Fruit fly (Drosophila melanogaster): Measurements from ENCODE around the gene CG1907.

CG1907 gene

dm6 chr3R:29617709-29618212 lies 1.1 kb upstream of the CG1907 start:
- TF ChIP-seq CG7101 (tag; optimal IDR thresholded peaks at IDR 0.05) (no peak), cnc (optimal IDR thresholded peaks at IDR 0.05) (no peak)

DNA sequence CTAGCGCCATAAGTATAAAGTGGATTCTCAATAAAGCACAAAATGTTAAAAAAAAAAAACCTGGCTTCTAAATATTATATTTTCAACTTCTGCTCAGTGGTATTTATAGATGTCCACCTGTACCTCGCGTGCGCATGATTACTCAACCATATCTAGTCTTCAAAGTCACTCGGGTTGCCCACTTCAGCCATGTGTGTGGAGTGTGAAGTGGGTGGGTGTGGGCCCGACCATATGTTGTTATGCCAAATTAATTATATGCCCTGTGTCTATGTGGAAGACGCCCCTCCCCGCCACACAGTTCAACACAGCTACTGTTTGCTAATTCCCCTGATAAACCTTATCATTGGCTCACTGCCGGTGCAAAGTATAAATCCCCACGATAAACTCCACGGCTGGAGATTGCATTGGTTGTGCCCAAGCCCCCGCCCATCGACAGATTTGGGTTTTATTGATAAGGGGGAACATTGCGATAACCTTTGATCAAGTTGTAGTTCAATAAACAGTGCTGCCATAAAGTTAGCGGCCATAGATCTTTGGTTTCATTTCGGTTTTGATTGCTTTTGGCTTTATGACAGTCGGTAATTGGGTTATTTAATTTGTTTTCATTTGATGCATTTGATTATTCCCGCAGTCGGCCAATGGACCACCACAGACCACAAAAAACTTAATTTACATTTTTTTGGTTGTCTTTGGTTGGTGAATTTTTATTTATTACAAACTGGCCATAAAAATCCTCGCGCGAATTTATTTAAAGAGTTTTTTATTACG lies 2.0 kb downstream of the CG1907 start:
- TF ChIP-seq CG33017 (tag; optimal IDR thresholded peaks at IDR 0.05) (no peak), bab1 (GFP tag; optimal IDR thresholded peaks at IDR 0.05) (no peak), CG1620 (GFP tag; optimal IDR thresholded peaks at IDR 0.05) (no peak), CG14711 (tag; optimal IDR thresholded peaks at IDR 0.05) (no peak), Hr96 (GFP tag; optimal IDR thresholded peaks at IDR 0.05) (peak; percentile 34), kay (GFP tag; ENCODE audit: borderline replicate concordance) (peak; percentile 20), CG12768 (GFP tag; optimal IDR thresholded peaks at IDR 0.05) (no peak), ovo (GFP tag; optimal IDR thresholded peaks at IDR 0.05) (no peak), CG7045 (GFP tag; optimal IDR thresholded peaks at IDR 0.05) (no peak), toe (GFP tag; optimal IDR thresholded peaks at IDR 0.05) (no peak), Mnt (GFP tag; optimal IDR thresholded peaks at IDR 0.05) (no peak), Clk (GFP tag; optimal IDR thresholded peaks at IDR 0.05) (no peak), Crg-1 (GFP tag; optimal IDR thresholded peaks at IDR 0.05) (no peak), CG5204 (GFP tag; optimal IDR thresholded peaks at IDR 0.05) (no peak)

- TF ChIP-seq cnc (optimal IDR thresholded peaks at IDR 0.05) = no peak
- TF ChIP-seq CG11617 (GFP tag; optimal IDR thresholded peaks at IDR 0.05) = no peak
- no peak for TF ChIP-seq CG1620 (GFP tag; optimal IDR thresholded peaks at IDR 0.05)
- peak; percentile 7 for TF ChIP-seq toe (GFP tag; optimal IDR thresholded peaks at IDR 0.05)
Observed at dm6 chr3R:29625883-29626282, 7.0 kb downstream of the CG1907 start.

- TF ChIP-seq Mnt (GFP tag; optimal IDR thresholded peaks at IDR 0.05) (no peak), pad (GFP tag; optimal IDR thresholded peaks at IDR 0.05) (no peak), CG14711 (tag; optimal IDR thresholded peaks at IDR 0.05) (no peak), kay (GFP tag; ENCODE audit: borderline replicate concordance) (no peak), CG1620 (GFP tag; optimal IDR thresholded peaks at IDR 0.05) (no peak), toe (GFP tag; optimal IDR thresholded peaks at IDR 0.05) (no peak), CG7045 (GFP tag; optimal IDR thresholded peaks at IDR 0.05) (no peak), Clk (GFP tag; optimal IDR thresholded peaks at IDR 0.05) (no peak), CG33017 (tag; optimal IDR thresholded peaks at IDR 0.05) (no peak), CG5204 (GFP tag; optimal IDR thresholded peaks at IDR 0.05) (no peak), CG7101 (tag; optimal IDR thresholded peaks at IDR 0.05) (no peak), cnc (optimal IDR thresholded peaks at IDR 0.05) (no peak), Hr96 (GFP tag; optimal IDR thresholded peaks at IDR 0.05) (no peak), tj (GFP tag; optimal IDR thresholded peaks at IDR 0.05) (no peak), Crg-1 (GFP tag; optimal IDR thresholded peaks at IDR 0.05) (no peak), cic (GFP tag; optimal IDR thresholded peaks at IDR 0.05) (no peak), CG12768 (GFP tag; optimal IDR thresholded peaks at IDR 0.05) (no peak), bab1 (GFP tag; optimal IDR thresholded peaks at IDR 0.05) (no peak)
Observed at dm6 chr3R:29651488-29651887, 32.6 kb downstream of the CG1907 start.

DNA sequence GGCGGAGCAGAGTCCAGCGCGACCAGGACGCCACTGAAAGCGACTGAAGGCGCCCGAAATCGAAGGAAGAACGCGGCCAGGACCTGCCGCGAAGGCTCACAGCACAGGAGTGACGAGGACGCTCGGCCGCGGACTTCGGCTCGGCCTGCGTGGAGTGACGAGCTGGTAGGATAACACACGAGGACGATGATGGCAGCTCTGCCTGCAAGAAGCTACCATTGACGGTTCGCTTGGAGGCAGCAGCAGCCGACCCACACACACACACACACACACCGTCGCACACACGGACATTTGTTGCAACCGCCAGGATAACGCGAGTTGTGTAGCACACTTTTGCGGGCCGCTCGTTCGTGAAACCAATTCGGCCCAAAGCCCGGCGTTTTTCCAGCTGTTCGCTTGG lies 41.1 kb downstream of the CG1907 start, which contains the start of gene Dop1R2:
TSS of gene Dop1R2 (minus strand) at position 35 of the 400 bp plus-strand sequence.
- no peak for TF ChIP-seq ovo (GFP tag; optimal IDR thresholded peaks at IDR 0.05)
- no peak for TF ChIP-seq CG33017 (tag; optimal IDR thresholded peaks at IDR 0.05)
- TF ChIP-seq CG5204 (GFP tag; optimal IDR thresholded peaks at IDR 0.05) = no peak
- TF ChIP-seq Crg-1 (GFP tag; optimal IDR thresholded peaks at IDR 0.05) = no peak
- no peak for TF ChIP-seq pad (GFP tag; optimal IDR thresholded peaks at IDR 0.05)
- TF ChIP-seq Hr96 (GFP tag; optimal IDR thresholded peaks at IDR 0.05) = no peak
- TF ChIP-seq CG12768 (GFP tag; optimal IDR thresholded peaks at IDR 0.05) = no peak
- TF ChIP-seq bab1 (GFP tag; optimal IDR thresholded peaks at IDR 0.05) = no peak
- TF ChIP-seq cic (GFP tag; optimal IDR thresholded peaks at IDR 0.05) = no peak
- no peak for TF ChIP-seq cnc (optimal IDR thresholded peaks at IDR 0.05)
- no peak for TF ChIP-seq Clk (GFP tag; optimal IDR thresholded peaks at IDR 0.05)

DNA sequence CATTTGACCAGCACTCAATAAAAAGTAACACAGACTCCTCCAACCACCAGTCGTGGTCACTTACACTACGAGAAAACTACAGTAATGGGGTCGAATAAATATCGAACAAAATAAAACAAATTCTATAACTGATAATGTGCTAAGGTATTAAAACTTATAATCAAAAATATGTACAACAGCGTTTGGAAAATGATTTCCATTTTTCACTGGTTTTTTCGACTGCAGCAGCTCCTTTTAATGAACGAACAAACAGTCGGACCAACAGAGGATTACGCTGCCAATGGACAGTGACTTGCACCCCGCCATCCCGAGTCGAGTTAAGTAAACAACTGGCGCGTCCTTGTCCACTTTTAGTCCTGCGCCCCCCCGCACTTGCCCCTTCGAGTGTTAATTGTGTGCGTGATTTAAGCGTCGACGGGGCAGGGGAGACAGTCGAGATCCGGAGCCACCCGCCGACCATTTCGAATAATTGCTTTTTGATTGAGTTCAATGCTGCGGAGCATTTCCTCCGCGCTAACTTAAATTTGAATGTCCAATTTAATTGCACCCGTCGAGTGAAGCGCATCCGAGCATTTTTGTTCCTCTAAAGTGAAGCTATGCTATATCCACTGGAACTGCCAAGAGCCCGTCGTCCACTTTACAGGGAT lies 45.4 kb downstream of the CG1907 start, which contains the start of gene ppk21:
TSS of gene ppk21 (plus strand) at position 597 of the 647 bp plus-strand sequence.
- TF ChIP-seq pad (GFP tag; optimal IDR thresholded peaks at IDR 0.05) (no peak), bab1 (GFP tag; optimal IDR thresholded peaks at IDR 0.05) (no peak), Clk (GFP tag; optimal IDR thresholded peaks at IDR 0.05) (no peak), Crg-1 (GFP tag; optimal IDR thresholded peaks at IDR 0.05) (no peak), CG12768 (GFP tag; optimal IDR thresholded peaks at IDR 0.05) (no peak), Mnt (GFP tag; optimal IDR thresholded peaks at IDR 0.05) (no peak), CG5204 (GFP tag; optimal IDR thresholded peaks at IDR 0.05) (no peak), toe (GFP tag; optimal IDR thresholded peaks at IDR 0.05) (no peak), CG1620 (GFP tag; optimal IDR thresholded peaks at IDR 0.05) (no peak), tj (GFP tag; optimal IDR thresholded peaks at IDR 0.05) (no peak), CG11617 (GFP tag; optimal IDR thresholded peaks at IDR 0.05) (no peak), cic (GFP tag; optimal IDR thresholded peaks at IDR 0.05) (no peak), ovo (GFP tag; optimal IDR thresholded peaks at IDR 0.05) (no peak), CG14711 (tag; optimal IDR thresholded peaks at IDR 0.05) (no peak), CG33017 (tag; optimal IDR thresholded peaks at IDR 0.05) (no peak), CG7101 (tag; optimal IDR thresholded peaks at IDR 0.05) (no peak), CG7045 (GFP tag; optimal IDR thresholded peaks at IDR 0.05) (no peak), cnc (optimal IDR thresholded peaks at IDR 0.05) (no peak)

Data from whole organism, adult.